Worm (Caenorhabditis elegans) whole organism, L4/young adult: Measurements from ENCODE around the gene C35D10.6.

ENCODE experiments used
- W03F9.2 ChIP-seq: fragments of 150-350 bp; optimal IDR thresholded peaks from 2 replicates; lab custom pipeline; 2014; ENCODE audit warnings: missing biosample characterization, missing genetic modification characterization
- dao-5 ChIP-seq: sonication (generic microtip); optimal IDR thresholded peaks from 2 replicates; lab custom pipeline; 2016; ENCODE audit warnings: missing genotype, missing genetic modification characterization, moderate library complexity, missing compliant biosample characterization
- him-1 ChIP-seq: sonication (generic microtip); optimal IDR thresholded peaks from 2 replicates; lab custom pipeline; 2016; ENCODE audit warnings: missing genotype, missing genetic modification reagents, missing genetic modification characterization, missing compliant biosample characterization

C35D10.6 gene

DNA sequence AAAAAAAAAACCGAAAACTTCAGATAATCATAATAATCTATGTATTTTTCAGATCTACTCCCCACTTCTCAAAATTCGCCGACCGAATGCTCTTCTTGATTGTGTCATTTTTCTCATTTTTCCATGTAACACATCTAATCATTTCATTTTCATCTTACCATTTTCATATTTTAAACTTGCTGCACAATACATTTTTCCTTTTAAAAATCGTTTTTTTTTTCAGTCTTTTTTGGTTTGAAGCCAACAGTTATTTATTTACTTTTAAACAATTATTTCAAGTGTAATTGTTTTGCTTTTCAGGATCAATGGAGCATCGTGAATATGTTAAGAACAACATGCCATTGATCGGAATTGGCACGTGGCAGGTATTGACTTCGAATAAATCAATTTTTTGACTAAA is at the start of gene C35D10.6:
TSS of gene C35D10.6 (plus strand) at position 301 of the 400 bp plus-strand sequence.
- TF ChIP-seq W03F9.2 (tag; lab: Kevin White, UChicago), result no peak
- no peak for TF ChIP-seq him-1 (tag; lab: Kevin White, UChicago)
- TF ChIP-seq dao-5 (tag; lab: Kevin White, UChicago), result no peak

DNA sequence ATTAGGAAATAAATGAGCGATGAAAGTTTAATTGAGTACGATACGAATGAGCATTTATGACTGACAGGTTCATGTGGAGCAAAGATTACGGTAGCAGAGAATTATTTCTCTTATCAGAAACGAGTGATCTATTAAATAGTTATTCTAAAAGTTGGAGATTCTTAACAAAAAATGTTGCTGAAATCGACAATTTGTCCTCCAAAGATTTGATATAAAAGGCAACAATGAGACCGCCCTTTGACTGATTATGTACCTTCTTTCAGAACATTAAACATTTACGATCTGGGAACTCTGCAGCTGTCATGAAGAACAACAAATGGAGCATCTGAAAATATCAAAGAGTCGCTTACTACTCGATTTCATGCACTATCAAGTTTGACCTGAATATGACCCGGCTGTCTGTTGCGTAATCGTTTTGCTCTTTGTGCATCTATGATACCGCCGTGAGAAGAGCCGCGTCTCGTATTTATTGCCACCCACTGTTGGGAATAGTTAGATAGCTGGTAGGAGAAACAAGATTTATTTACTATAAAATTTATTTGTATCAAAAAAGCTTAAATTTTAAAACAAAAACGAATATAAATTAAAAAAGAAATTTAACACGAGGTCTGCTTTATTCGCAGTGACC is 49.5 kb upstream of the C35D10.6 start, which contains the start of gene pal-1:
TSS of gene pal-1 (minus strand) at position 51 of the 628 bp plus-strand sequence.
- TF ChIP-seq dao-5 (tag; lab: Kevin White, UChicago) (no peak), him-1 (tag; lab: Kevin White, UChicago) (no peak), W03F9.2 (tag; lab: Kevin White, UChicago) (no peak)

- TF ChIP-seq W03F9.2 (tag; lab: Kevin White, UChicago), result no peak
- no peak for TF ChIP-seq him-1 (tag; lab: Kevin White, UChicago)
- TF ChIP-seq dao-5 (tag; lab: Kevin White, UChicago), result no peak
Observed at ce11 chrIII:4811195-4811594, 47.9 kb upstream of the C35D10.6 start, which contains the start of gene C38D4.7. TSS of gene C38D4.7 (minus strand) at chrIII:4811295.

ce11 chrIII:4814730-4815129 is 44.4 kb upstream of the C35D10.6 start, which contains the start of gene arl-6:
TSS of gene arl-6 (minus strand) at chrIII:4814830.
- TF ChIP-seq dao-5 (tag; lab: Kevin White, UChicago) (no peak), him-1 (tag; lab: Kevin White, UChicago) (no peak), W03F9.2 (tag; lab: Kevin White, UChicago) (no peak)

DNA sequence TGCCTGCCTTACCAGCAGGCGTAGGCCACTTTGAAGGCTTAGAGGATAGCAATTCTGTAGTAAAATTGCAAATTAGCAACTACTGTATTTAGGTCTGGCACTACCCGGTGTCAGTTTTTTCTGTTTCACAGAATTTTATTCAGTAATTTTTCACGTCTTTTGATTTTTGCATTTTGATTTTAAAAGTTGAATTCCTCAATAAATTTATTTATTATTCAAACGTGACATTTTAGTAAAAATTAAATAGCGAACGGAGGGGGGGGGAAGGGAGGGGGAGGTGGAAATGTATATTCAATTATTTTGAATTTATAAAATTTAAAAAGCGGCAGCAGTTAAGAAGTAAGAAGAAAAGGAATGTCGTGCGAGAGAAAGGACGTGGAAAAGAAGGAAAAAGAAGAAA is 41.9 kb upstream of the C35D10.6 start, which contains the start of gene F26A1.4:
TSS of gene F26A1.4 (plus strand) at position 301 of the 400 bp plus-strand sequence.
- TF ChIP-seq W03F9.2 (tag; lab: Kevin White, UChicago) (no peak), dao-5 (tag; lab: Kevin White, UChicago) (no peak), him-1 (tag; lab: Kevin White, UChicago) (no peak)

DNA sequence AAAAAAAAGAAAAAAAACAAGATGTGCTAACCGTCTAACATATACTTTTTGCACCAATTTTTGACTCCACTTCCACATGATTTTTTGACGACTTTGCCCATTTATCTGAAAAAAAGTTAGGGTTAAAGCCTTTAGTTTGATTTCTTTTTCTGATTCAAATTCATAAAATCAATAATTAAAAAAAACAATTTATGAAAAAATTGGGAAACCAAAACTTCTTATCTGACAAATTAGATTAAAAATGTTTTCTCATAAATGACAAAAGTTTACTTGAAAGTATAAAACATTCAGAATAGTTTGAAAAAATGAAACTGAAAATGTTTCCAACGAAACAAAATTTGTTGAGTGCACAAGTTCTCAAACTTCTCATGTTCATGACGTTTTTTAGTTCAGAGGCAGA is 39.3 kb upstream of the C35D10.6 start, which contains the start of gene F26A1.7:
TSS of gene F26A1.7 (minus strand) at position 101 of the 400 bp plus-strand sequence.
- TF ChIP-seq dao-5 (tag; lab: Kevin White, UChicago) (no peak), him-1 (tag; lab: Kevin White, UChicago) (no peak), W03F9.2 (tag; lab: Kevin White, UChicago) (no peak)

DNA sequence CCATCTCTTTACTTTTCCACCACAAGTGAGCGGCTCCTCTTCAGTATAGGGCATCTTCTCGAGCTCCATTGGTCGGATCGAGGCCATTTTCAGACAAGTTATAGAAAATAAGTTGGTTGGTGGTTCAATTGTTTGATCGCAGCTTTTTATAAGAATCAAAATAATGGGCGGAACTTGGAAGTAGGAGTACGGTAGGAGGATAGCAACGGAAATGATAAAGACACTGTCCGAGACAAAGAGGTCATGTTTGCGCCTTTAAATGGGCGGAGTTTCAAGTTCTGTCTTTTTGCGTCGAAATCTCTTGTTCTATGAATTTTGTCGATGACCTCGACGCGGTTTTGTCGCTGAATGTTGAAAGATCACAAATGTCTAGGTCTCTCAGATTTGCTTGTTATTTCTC is 37.0 kb upstream of the C35D10.6 start, which contains the start of gene F26A1.8:
TSS of gene F26A1.8 (minus strand) at position 101 of the 400 bp plus-strand sequence.
- no peak for TF ChIP-seq him-1 (tag; lab: Kevin White, UChicago)
- no peak for TF ChIP-seq dao-5 (tag; lab: Kevin White, UChicago)
- no peak for TF ChIP-seq W03F9.2 (tag; lab: Kevin White, UChicago)

DNA sequence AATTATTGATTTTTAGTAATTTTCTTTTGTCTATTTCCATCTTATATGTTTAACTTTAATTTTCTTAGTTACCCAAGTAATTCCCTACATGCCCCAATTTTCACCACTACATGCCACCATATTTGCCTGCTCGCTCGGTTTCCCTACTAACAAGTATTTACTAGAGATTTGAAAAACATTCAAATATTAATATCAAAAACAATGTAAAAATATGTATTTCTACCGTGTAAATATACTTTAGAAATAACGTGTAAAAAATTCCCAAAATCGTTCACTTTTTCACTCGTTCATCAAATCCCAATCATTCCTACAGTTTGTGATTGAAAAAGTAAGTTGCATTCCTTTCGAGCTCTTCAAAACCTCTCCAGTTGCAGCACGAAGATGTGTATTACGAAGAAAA is 32.5 kb upstream of the C35D10.6 start, which contains the start of gene F26A1.3:
TSS of gene F26A1.3 (plus strand) at position 301 of the 400 bp plus-strand sequence.
- no peak for TF ChIP-seq W03F9.2 (tag; lab: Kevin White, UChicago)
- no peak for TF ChIP-seq dao-5 (tag; lab: Kevin White, UChicago)
- TF ChIP-seq him-1 (tag; lab: Kevin White, UChicago), result no peak

DNA sequence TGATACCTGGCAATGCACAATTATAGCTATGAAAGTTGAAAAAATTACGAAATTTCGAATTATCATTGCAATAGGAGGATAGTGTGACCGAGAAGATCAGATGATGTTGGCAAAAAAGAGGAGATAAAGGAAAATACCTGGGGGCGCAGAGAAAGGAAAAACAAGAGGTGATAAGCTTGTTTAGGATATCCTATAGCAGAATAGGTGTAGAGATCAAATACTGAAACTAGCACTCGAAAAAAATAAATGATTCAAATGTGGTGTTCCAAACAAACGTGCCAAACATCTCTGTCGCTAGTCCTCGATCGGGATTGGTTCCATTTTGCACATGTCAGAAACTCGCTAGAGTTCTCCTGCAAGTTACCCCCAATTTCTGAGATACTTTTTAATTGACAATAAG is 29.7 kb upstream of the C35D10.6 start, which contains the start of gene F26A1.9:
TSS of gene F26A1.9 (minus strand) at position 101 of the 400 bp plus-strand sequence.
- TF ChIP-seq W03F9.2 (tag; lab: Kevin White, UChicago) (no peak), him-1 (tag; lab: Kevin White, UChicago) (no peak)

ce11 chrIII:4830207-4830606 is 28.9 kb upstream of the C35D10.6 start, which contains the start of gene nspd-9:
TSS of gene nspd-9 (minus strand) at chrIII:4830307.
- TF ChIP-seq W03F9.2 (tag; lab: Kevin White, UChicago) (no peak), dao-5 (tag; lab: Kevin White, UChicago) (no peak), him-1 (tag; lab: Kevin White, UChicago) (no peak)

ce11 chrIII:4837429-4837828 is 21.7 kb upstream of the C35D10.6 start, which contains the start of the genes acbp-7 and F26A1.19:
TSS of gene acbp-7 (plus strand) at chrIII:4837729.
TSS of gene F26A1.19 (plus strand) at chrIII:4837731.
- TF ChIP-seq W03F9.2 (tag; lab: Kevin White, UChicago), result no peak
- no peak for TF ChIP-seq him-1 (tag; lab: Kevin White, UChicago)
- no peak for TF ChIP-seq dao-5 (tag; lab: Kevin White, UChicago)

- TF ChIP-seq dao-5 (tag; lab: Kevin White, UChicago) (no peak), him-1 (tag; lab: Kevin White, UChicago) (no peak), W03F9.2 (tag; lab: Kevin White, UChicago) (no peak)
Observed at ce11 chrIII:4842173-4842572, 17.0 kb upstream of the C35D10.6 start, which contains the start of gene clec-156. TSS of gene clec-156 (minus strand) at chrIII:4842273.

DNA sequence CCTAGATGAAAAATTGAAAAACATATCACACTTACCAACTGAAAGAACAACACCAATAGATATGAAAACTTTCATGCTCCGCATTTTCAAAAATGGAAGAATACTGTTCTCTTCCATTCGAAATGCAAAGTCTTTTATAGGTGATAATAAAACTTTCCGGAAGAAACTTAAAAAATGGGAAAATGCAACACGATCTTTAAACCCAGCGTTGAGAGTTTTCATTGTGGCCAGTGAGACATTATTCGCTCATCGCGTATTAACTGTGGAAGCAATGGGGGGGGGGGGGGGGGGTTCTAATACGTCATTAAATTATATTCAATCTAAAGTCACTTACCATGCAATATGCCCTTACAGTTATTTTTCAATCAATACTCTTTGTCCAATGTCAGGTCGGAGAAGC is 14.8 kb upstream of the C35D10.6 start, which contains the start of the genes clec-157 and fkh-5:
TSS of gene clec-157 (minus strand) at position 101 of the 400 bp plus-strand sequence.
TSS of gene fkh-5 (plus strand) at position 336 of the 400 bp plus-strand sequence.
- TF ChIP-seq him-1 (tag; lab: Kevin White, UChicago) (no peak), W03F9.2 (tag; lab: Kevin White, UChicago) (no peak), dao-5 (tag; lab: Kevin White, UChicago) (no peak)
